Worm (Caenorhabditis elegans) whole organism, midembryonic: Measurements from ENCODE around the gene F11A5.17.

Experiments used
- tab-1 ChIP-seq: fragments of 200-800 bp; sonication (Bioruptor generic); IDR thresholded peaks from 2 replicates; pipeline ENCODE4 v1.3.6; 2022; ENCODE audit warnings: missing genetic modification characterization, missing compliant biosample characterization
- ztf-29 ChIP-seq: fragments of 200-800 bp; sonication (Bioruptor generic); IDR thresholded peaks from 2 replicates; pipeline ENCODE4 v1.3.6; 2022; ENCODE audit warnings: missing genetic modification reagents, missing genetic modification characterization, missing compliant biosample characterization

DNA sequence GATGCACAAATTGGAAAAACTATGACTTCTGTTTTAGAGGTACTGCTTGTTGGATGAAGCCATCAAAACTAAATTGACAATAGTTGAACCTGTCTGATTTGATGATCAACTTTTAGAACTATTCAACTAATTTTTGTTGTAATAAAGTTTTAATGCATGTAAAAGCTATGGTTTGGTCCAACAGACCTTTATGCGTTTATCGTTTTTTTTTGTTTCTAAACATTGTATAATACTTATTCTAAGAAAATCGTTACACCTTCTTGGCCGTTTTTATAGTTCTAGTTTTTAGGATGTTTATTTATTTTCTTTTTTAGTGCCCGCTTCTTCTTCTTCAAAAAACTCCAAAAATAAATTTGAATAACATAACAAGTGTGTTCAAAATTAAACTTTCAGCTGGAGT lies 38.1 kb upstream of the F11A5.17 start, which contains the start of gene F10A3.12:
- TF ChIP-seq tab-1 (GFP tag; lab: Robert Waterston, UW) (no peak), ztf-29 (GFP tag; lab: Robert Waterston, UW) (no peak)
